Worm (Caenorhabditis elegans) whole organism, young adult: ENCODE measurements around the gene mut-15.
"Not testable (repeated sequence)": the region's sequence is repeated elsewhere in the genome, so short reads cannot be mapped to it uniquely, and the experiment has no call there.

Experiments
- B0019.2 ChIP-seq: fragments of 200-800 bp; sonication (Bioruptor generic); conservative IDR thresholded peaks from 2 replicates; pipeline ENCODE4 v1.3.6; 2022; ENCODE audit warnings: missing genetic modification reagents, missing genetic modification characterization, missing compliant biosample characterization
- D2030.7 ChIP-seq: fragments of 200-800 bp; sonication (Bioruptor generic); IDR thresholded peaks from 2 replicates; pipeline ENCODE4 v1.3.6; 2022; ENCODE audit warnings: missing genetic modification reagents, missing genetic modification characterization, missing compliant biosample characterization
- F22D6.2 ChIP-seq: sonication (generic microtip); optimal IDR thresholded peaks from 2 replicates; lab custom pipeline; 2016; ENCODE audit warnings: mild to moderate bottlenecking, missing genetic modification characterization, missing compliant biosample characterization
- F57A8.1 ChIP-seq: fragments of 200-800 bp; sonication (Bioruptor generic); optimal IDR thresholded peaks from 2 replicates; lab custom pipeline; 2018; ENCODE audit warnings: mild to moderate bottlenecking, missing genetic modification characterization, moderate library complexity, missing compliant biosample characterization
- K12H6.12 ChIP-seq: fragments of 200-800 bp; sonication (Bioruptor generic); optimal IDR thresholded peaks from 2 replicates; lab custom pipeline; 2018; ENCODE audit warnings: mild to moderate bottlenecking, missing genetic modification characterization, missing compliant biosample characterization
- T26A5.8 ChIP-seq: sonication (generic microtip); optimal IDR thresholded peaks from 2 replicates; lab custom pipeline; 2016; ENCODE audit warnings: missing genetic modification characterization, missing compliant biosample characterization
- Y56A3A.18 ChIP-seq: fragments of 200-800 bp; sonication (Bioruptor generic); IDR thresholded peaks from 2 replicates; pipeline ENCODE4 v1.3.6; 2022; ENCODE audit warnings: missing genetic modification reagents, missing genetic modification characterization, missing compliant biosample characterization
- ZK185.1 ChIP-seq: sonication (generic microtip); optimal IDR thresholded peaks from 2 replicates; lab custom pipeline; 2016; ENCODE audit warnings: mild to moderate bottlenecking, missing genetic modification characterization, missing compliant biosample characterization; ENCODE audit not compliant: poor library complexity, severe bottlenecking
- ama-1 ChIP-seq, 3 experiments: fragments of 150-350 bp in 1 of 3; sonication (generic microtip) in 2 of 3; optimal IDR thresholded peaks; 2 replicates each; lab custom pipeline; 2014 to 2018; ENCODE audit warnings: missing biosample characterization in 2 of 3, missing genetic modification characterization in 2 of 3, missing genetic modification reagents in 2 of 3
- attf-3 ChIP-seq: fragments of 200-800 bp; sonication (Bioruptor generic); conservative IDR thresholded peaks from 2 replicates; pipeline ENCODE4 v1.3.6; 2022; ENCODE audit warnings: missing genetic modification reagents, missing genetic modification characterization, missing compliant biosample characterization
- attf-5 ChIP-seq: fragments of 200-800 bp; sonication (Bioruptor generic); optimal IDR thresholded peaks from 2 replicates; lab custom pipeline; 2018; ENCODE audit warnings: mild to moderate bottlenecking, missing genetic modification characterization, missing compliant biosample characterization
- bed-1 ChIP-seq: fragments of 200-800 bp; sonication (Bioruptor generic); IDR thresholded peaks from 2 replicates; pipeline ENCODE4 v1.3.6; 2022; ENCODE audit warnings: missing genetic modification reagents, missing genetic modification characterization, missing compliant biosample characterization
- ceh-100 ChIP-seq: fragments of 200-800 bp; sonication (Bioruptor generic); IDR thresholded peaks from 2 replicates; pipeline ENCODE4 v1.3.6; 2022; ENCODE audit warnings: missing genetic modification reagents, missing genetic modification characterization, missing compliant biosample characterization
- ceh-91 ChIP-seq: fragments of 200-800 bp; sonication (Bioruptor generic); IDR thresholded peaks from 2 replicates; pipeline ENCODE4 v1.3.6; 2022; ENCODE audit warnings: missing genetic modification reagents, missing genetic modification characterization, missing compliant biosample characterization
- die-1 ChIP-seq: sonication (generic microtip); optimal IDR thresholded peaks from 2 replicates; lab custom pipeline; 2016; ENCODE audit warnings: missing genotype, mild to moderate bottlenecking, missing genetic modification characterization, missing compliant biosample characterization
- efl-1 ChIP-seq: fragments of 150-350 bp; optimal IDR thresholded peaks from 2 replicates; lab custom pipeline; 2014; ENCODE audit warnings: missing biosample characterization, missing genetic modification reagents, missing genetic modification characterization
- hmg-1.2 ChIP-seq: fragments of 200-800 bp; sonication (Bioruptor generic); IDR thresholded peaks from 2 replicates; pipeline ENCODE4 v1.3.6; 2022; ENCODE audit warnings: missing genetic modification reagents, missing genetic modification characterization, missing compliant biosample characterization
- hmg-20 ChIP-seq: fragments of 200-800 bp; sonication (Bioruptor generic); IDR thresholded peaks from 2 replicates; pipeline ENCODE4 v1.3.6; 2022; ENCODE audit warnings: missing genetic modification reagents, missing genetic modification characterization, missing compliant biosample characterization
- hrde-1 ChIP-seq: sonication (generic microtip); optimal IDR thresholded peaks from 2 replicates; lab custom pipeline; 2016; ENCODE audit warnings: missing genetic modification characterization, mild to moderate bottlenecking, missing compliant biosample characterization, moderate library complexity, missing genotype, missing genetic modification reagents, borderline replicate concordance
- lir-1 ChIP-seq: fragments of 200-800 bp; sonication (Bioruptor generic); conservative IDR thresholded peaks from 2 replicates; pipeline ENCODE4 v1.3.6; 2022; ENCODE audit warnings: missing genetic modification reagents, missing genetic modification characterization, missing compliant biosample characterization
- madf-3 ChIP-seq: fragments of 200-800 bp; sonication (Bioruptor generic); IDR thresholded peaks from 2 replicates; pipeline ENCODE4 v1.3.6; 2022; ENCODE audit warnings: missing genetic modification reagents, missing genetic modification characterization, missing compliant biosample characterization
- madf-8 ChIP-seq: fragments of 200-800 bp; sonication (Bioruptor generic); conservative IDR thresholded peaks from 2 replicates; pipeline ENCODE4 v1.3.6; 2022; ENCODE audit warnings: missing genetic modification reagents, missing genetic modification characterization, missing compliant biosample characterization
- mcd-1 ChIP-seq: fragments of 200-800 bp; sonication (Bioruptor generic); IDR thresholded peaks from 2 replicates; pipeline ENCODE4 v1.3.6; 2022; ENCODE audit warnings: missing genetic modification reagents, missing genetic modification characterization, missing compliant biosample characterization
- mxl-1 ChIP-seq: sonication (generic microtip); optimal IDR thresholded peaks from 2 replicates; lab custom pipeline; 2016; ENCODE audit warnings: missing genetic modification characterization, missing compliant biosample characterization
- nhr-120 ChIP-seq: fragments of 200-800 bp; sonication (Bioruptor generic); IDR thresholded peaks from 2 replicates; pipeline ENCODE4 v1.3.6; 2022; ENCODE audit warnings: missing genetic modification characterization, missing compliant biosample characterization
- pbrm-1 ChIP-seq: fragments of 200-800 bp; sonication (Bioruptor generic); IDR thresholded peaks from 2 replicates; pipeline ENCODE4 v1.3.6; 2022; ENCODE audit warnings: missing genetic modification reagents, missing genetic modification characterization, missing compliant biosample characterization
- rcor-1 ChIP-seq: fragments of 200-800 bp; sonication (Bioruptor generic); IDR thresholded peaks from 2 replicates; pipeline ENCODE4 v1.3.6; 2022; ENCODE audit warnings: missing genetic modification reagents, missing genetic modification characterization, missing compliant biosample characterization
- rec-8 ChIP-seq, 2 experiments: sonication (generic microtip); optimal IDR thresholded peaks; 2 replicates each; lab custom pipeline; 2016; ENCODE audit warnings: mild to moderate bottlenecking in 2 of 2, missing genetic modification characterization in 2 of 2, missing genetic modification reagents in 2 of 2, missing genotype in 2 of 2, missing biosample characterization in 1 of 2, missing compliant biosample characterization in 1 of 2, moderate library complexity in 1 of 2
- sea-2 ChIP-seq: fragments of 200-800 bp; sonication (Bioruptor generic); IDR thresholded peaks from 2 replicates; pipeline ENCODE4 v1.3.6; 2022; ENCODE audit warnings: missing genetic modification characterization, missing compliant biosample characterization
- snpc-4 ChIP-seq, 5 experiments: fragments of 150-350 bp in 1 of 5; sonication (generic microtip) in 4 of 5; optimal IDR thresholded peaks; 2 replicates each; lab custom pipeline; 2014 to 2018; ENCODE audit warnings: missing genetic modification characterization in 5 of 5, missing biosample characterization in 3 of 5, antibody characterized with exemption in 2 of 5, mild to moderate bottlenecking in 2 of 5, missing compliant biosample characterization in 2 of 5, missing genotype in 2 of 5, moderate library complexity in 2 of 5, missing genetic modification reagents in 1 of 5
- somi-1 ChIP-seq: fragments of 200-800 bp; sonication (Bioruptor generic); optimal IDR thresholded peaks from 2 replicates; lab custom pipeline; 2018; ENCODE audit warnings: mild to moderate bottlenecking, missing genetic modification characterization, missing compliant biosample characterization
- sptf-2 ChIP-seq: fragments of 200-800 bp; sonication (Bioruptor generic); optimal IDR thresholded peaks from 2 replicates; lab custom pipeline; 2018; ENCODE audit warnings: mild to moderate bottlenecking, missing genetic modification characterization, missing compliant biosample characterization
- tlf-1 ChIP-seq: fragments of 200-800 bp; sonication (Bioruptor generic); optimal IDR thresholded peaks from 2 replicates; lab custom pipeline; 2018; ENCODE audit warnings: mild to moderate bottlenecking, missing genetic modification characterization, missing compliant biosample characterization
- unc-62 ChIP-seq: fragments of 150-350 bp; optimal IDR thresholded peaks from 2 replicates; lab custom pipeline; 2014; ENCODE audit warnings: missing biosample characterization, missing genetic modification reagents, missing genetic modification characterization
- ztf-18 ChIP-seq: sonication (generic microtip); optimal IDR thresholded peaks from 2 replicates; lab custom pipeline; 2016; ENCODE audit warnings: missing genotype, mild to moderate bottlenecking, missing genetic modification characterization, missing compliant biosample characterization
- ztf-22 ChIP-seq: fragments of 200-800 bp; sonication (Bioruptor generic); optimal IDR thresholded peaks from 2 replicates; lab custom pipeline; 2018; ENCODE audit warnings: mild to moderate bottlenecking, missing genetic modification characterization, moderate library complexity, missing compliant biosample characterization
- ztf-28 ChIP-seq: fragments of 200-800 bp; sonication (Bioruptor generic); IDR thresholded peaks from 2 replicates; pipeline ENCODE4 v1.3.6; 2022; ENCODE audit warnings: missing genetic modification reagents, missing genetic modification characterization, missing compliant biosample characterization
- ztf-3 ChIP-seq: fragments of 200-800 bp; sonication (Bioruptor generic); optimal IDR thresholded peaks from 2 replicates; lab custom pipeline; 2018; ENCODE audit warnings: mild to moderate bottlenecking, missing genetic modification characterization, missing compliant biosample characterization

The mut-15 gene

ce11 chrV:15028896-15029519, 26.7 kb downstream of the mut-15 start, which contains the start of gene F14H8.8 (continued):
- TF ChIP-seq die-1 (peak; percentile 4), ceh-91 (GFP tag; lab: Robert Waterston, UW) (peak; percentile 37; the same call in 1 of the 2 replicates), mcd-1 (GFP tag; lab: Robert Waterston, UW) (peak; percentile 72), hrde-1 (tag; lab: Kevin White, UChicago) (peak; percentile 3), tlf-1 (GFP tag; lab: Kevin White, UChicago) (peak; percentile 30), rcor-1 (GFP tag; lab: Robert Waterston, UW) (peak; percentile 80), unc-62 (GFP tag; lab: Kevin White, UChicago) (no peak), D2030.7 (peak; percentile 73), ztf-18 (tag; lab: Kevin White, UChicago) (no peak), madf-8 (peak; percentile 29; the same call in 1 of the 2 replicates), pbrm-1 (GFP tag; lab: Robert Waterston, UW) (peak; percentile 86), ceh-100 (GFP tag; lab: Robert Waterston, UW) (peak; percentile 60), ZK185.1 (peak; percentile 2), snpc-4 (GFP tag; optimal IDR thresholded peaks at IDR 0.05; lab: Kevin White, UChicago) (peak; percentile 96), snpc-4 (tag; optimal IDR thresholded peaks at IDR 0.05; lab: Kevin White, UChicago) (peak; percentile 87 to 98 (median 96))

ce11 chrV:15031373-15031772, 29.0 kb downstream of the mut-15 start, which contains the start of gene cng-1:
Gene cng-1 (minus strand): TSS chrV:15031473.
- not testable (repeated sequence) for TF ChIP-seq sptf-2; attf-3 (GFP tag; lab: Robert Waterston, UW); F57A8.1 (GFP tag; lab: Kevin White, UChicago)

- not testable (repeated sequence) for TF ChIP-seq nhr-120; Y56A3A.18 (GFP tag; lab: Robert Waterston, UW); attf-3 (GFP tag; lab: Robert Waterston, UW)
Measured at ce11 chrV:15036769-15037168, 34.4 kb downstream of the mut-15 start, which contains the start of gene melo-3. Gene melo-3 (minus strand): TSS chrV:15036869.

ce11 chrV:15048107-15048506, 45.8 kb downstream of the mut-15 start, which contains the start of gene sdc-3:
Gene sdc-3 (minus strand): TSS chrV:15048207.
- TF ChIP-seq B0019.2 (no peak), hmg-1.2 (GFP tag; lab: Robert Waterston, UW) (peak; percentile 76; the same call in 1 of the 2 replicates)

- TF ChIP-seq sea-2 (GFP tag; lab: Robert Waterston, UW) (no peak), T26A5.8 (tag; lab: Kevin White, UChicago) (no peak), unc-62 (GFP tag; lab: Kevin White, UChicago) (no peak), bed-1 (GFP tag; lab: Robert Waterston, UW) (no peak), attf-5 (GFP tag; lab: Kevin White, UChicago) (no peak), hmg-20 (GFP tag; lab: Robert Waterston, UW) (no peak), mxl-1 (tag; lab: Kevin White, UChicago) (no peak), ama-1 (optimal IDR thresholded peaks at IDR 0.05; lab: Kevin White, UChicago) (no peak), ama-1 (GFP tag; optimal IDR thresholded peaks at IDR 0.05; lab: Kevin White, UChicago) (no peak), K12H6.12 (tag; lab: Kevin White, UChicago) (no peak), F22D6.2 (tag; lab: Kevin White, UChicago) (no peak), ceh-91 (GFP tag; lab: Robert Waterston, UW) (no peak), efl-1 (no peak), ztf-3 (GFP tag; lab: Kevin White, UChicago) (no peak), rec-8 (tag; optimal IDR thresholded peaks at IDR 0.05; lab: Kevin White, UChicago) (no peak), ztf-28 (GFP tag; lab: Robert Waterston, UW) (no peak), ztf-22 (no peak), die-1 (no peak), lir-1 (GFP tag; lab: Robert Waterston, UW) (no peak), madf-3 (GFP tag; lab: Robert Waterston, UW) (no peak), somi-1 (GFP tag; lab: Kevin White, UChicago) (no peak)
Measured at ce11 chrV:15051720-15052119, 49.4 kb downstream of the mut-15 start.
